Worm (Caenorhabditis elegans) whole organism, young adult: ENCODE results near the gene C06A1.3.

Experiments used
- B0035.1 ChIP-seq: sonication (generic microtip); optimal IDR thresholded peaks from 2 replicates; lab custom pipeline; 2016; ENCODE audit warnings: missing genetic modification characterization, mild to moderate bottlenecking, missing compliant biosample characterization, missing genotype, missing genetic modification reagents
- C06A6.2 ChIP-seq: fragments of 200-800 bp; sonication (Bioruptor generic); conservative IDR thresholded peaks from 2 replicates; pipeline ENCODE4 v1.3.6; 2022; ENCODE audit warnings: missing genetic modification characterization, missing compliant biosample characterization
- F23B12.7 ChIP-seq: sonication (generic microtip); optimal IDR thresholded peaks from 2 replicates; lab custom pipeline; 2017; ENCODE audit warnings: missing genetic modification characterization, mild to moderate bottlenecking, missing compliant biosample characterization, antibody characterized with exemption, moderate library complexity; ENCODE audit not compliant: insufficient read depth
- Y53G8AR.9 ChIP-seq: fragments of 200-800 bp; sonication (Bioruptor generic); conservative IDR thresholded peaks from 2 replicates; pipeline ENCODE4 v1.3.6; 2022; ENCODE audit warnings: missing genetic modification reagents, missing genetic modification characterization, missing compliant biosample characterization
- Y56A3A.18 ChIP-seq: fragments of 200-800 bp; sonication (Bioruptor generic); IDR thresholded peaks from 2 replicates; pipeline ENCODE4 v1.3.6; 2022; ENCODE audit warnings: missing genetic modification reagents, missing genetic modification characterization, missing compliant biosample characterization
- Y79H2A.3 ChIP-seq: fragments of 200-800 bp; sonication (Bioruptor generic); conservative IDR thresholded peaks from 2 replicates; pipeline ENCODE4 v1.3.6; 2022; ENCODE audit warnings: missing genetic modification reagents, missing genetic modification characterization, missing compliant biosample characterization
- Y95B8A.8 ChIP-seq: fragments of 200-800 bp; sonication (Bioruptor generic); IDR thresholded peaks from 2 replicates; pipeline ENCODE4 v1.3.6; 2022; ENCODE audit warnings: missing genetic modification reagents, missing genetic modification characterization, missing compliant biosample characterization
- ama-1 ChIP-seq, 3 experiments: fragments of 150-350 bp in 1 of 3; sonication (generic microtip) in 2 of 3; optimal IDR thresholded peaks; 2 replicates each; lab custom pipeline; 2014 to 2018; ENCODE audit warnings: missing biosample characterization in 2 of 3, missing genetic modification characterization in 2 of 3, missing genetic modification reagents in 2 of 3
- aptf-3 ChIP-seq: fragments of 200-800 bp; sonication (Bioruptor generic); IDR thresholded peaks from 2 replicates; pipeline ENCODE4 v1.3.6; 2022; ENCODE audit warnings: missing genetic modification characterization, missing compliant biosample characterization
- atf-7 ChIP-seq: sonication (generic microtip); optimal IDR thresholded peaks from 2 replicates; lab custom pipeline; 2017; ENCODE audit warnings: mild to moderate bottlenecking, missing genetic modification characterization, missing compliant biosample characterization
- attf-3 ChIP-seq: fragments of 200-800 bp; sonication (Bioruptor generic); conservative IDR thresholded peaks from 2 replicates; pipeline ENCODE4 v1.3.6; 2022; ENCODE audit warnings: missing genetic modification reagents, missing genetic modification characterization, missing compliant biosample characterization
- attf-5 ChIP-seq: fragments of 200-800 bp; sonication (Bioruptor generic); optimal IDR thresholded peaks from 2 replicates; lab custom pipeline; 2018; ENCODE audit warnings: mild to moderate bottlenecking, missing genetic modification characterization, missing compliant biosample characterization
- attf-6 ChIP-seq: fragments of 200-800 bp; sonication (Bioruptor generic); IDR thresholded peaks from 2 replicates; pipeline ENCODE4 v1.3.6; 2022; ENCODE audit warnings: missing genetic modification reagents, missing genetic modification characterization, missing compliant biosample characterization
- die-1 ChIP-seq: sonication (generic microtip); optimal IDR thresholded peaks from 2 replicates; lab custom pipeline; 2016; ENCODE audit warnings: missing genotype, mild to moderate bottlenecking, missing genetic modification characterization, missing compliant biosample characterization
- egl-44 ChIP-seq: fragments of 200-800 bp; sonication (Bioruptor generic); IDR thresholded peaks from 2 replicates; pipeline ENCODE4 v1.3.6; 2022; ENCODE audit warnings: missing genetic modification reagents, missing genetic modification characterization, missing compliant biosample characterization
- egrh-3 ChIP-seq: fragments of 200-800 bp; sonication (Bioruptor generic); IDR thresholded peaks from 2 replicates; pipeline ENCODE4 v1.3.6; 2022; ENCODE audit warnings: missing genetic modification reagents, missing genetic modification characterization, missing compliant biosample characterization
- ekl-4 ChIP-seq: fragments of 200-800 bp; sonication (Bioruptor generic); IDR thresholded peaks from 2 replicates; pipeline ENCODE4 v1.3.6; 2022; ENCODE audit warnings: missing genetic modification reagents, missing genetic modification characterization, missing compliant biosample characterization
- fkh-3 ChIP-seq: sonication (generic microtip); optimal IDR thresholded peaks from 2 replicates; lab custom pipeline; 2016; ENCODE audit warnings: mild to moderate bottlenecking, missing genetic modification characterization, missing compliant biosample characterization
- hmg-1.2 ChIP-seq: fragments of 200-800 bp; sonication (Bioruptor generic); IDR thresholded peaks from 2 replicates; pipeline ENCODE4 v1.3.6; 2022; ENCODE audit warnings: missing genetic modification reagents, missing genetic modification characterization, missing compliant biosample characterization
- hmg-20 ChIP-seq: fragments of 200-800 bp; sonication (Bioruptor generic); IDR thresholded peaks from 2 replicates; pipeline ENCODE4 v1.3.6; 2022; ENCODE audit warnings: missing genetic modification reagents, missing genetic modification characterization, missing compliant biosample characterization
- hrde-1 ChIP-seq: sonication (generic microtip); optimal IDR thresholded peaks from 2 replicates; lab custom pipeline; 2016; ENCODE audit warnings: missing genetic modification characterization, mild to moderate bottlenecking, missing compliant biosample characterization, moderate library complexity, missing genotype, missing genetic modification reagents, borderline replicate concordance
- let-526 ChIP-seq: fragments of 200-800 bp; sonication (Bioruptor generic); IDR thresholded peaks from 2 replicates; pipeline ENCODE4 v1.3.6; 2022; ENCODE audit warnings: missing genetic modification reagents, missing genetic modification characterization, missing compliant biosample characterization
- let-607 ChIP-seq, 2 experiments: fragments of 200-800 bp in 1 of 2; sonication (Bioruptor generic) in 1 of 2; sonication (generic microtip) in 1 of 2; optimal IDR thresholded peaks; 2 replicates each; lab custom pipeline; 2016 to 2018; ENCODE audit warnings: mild to moderate bottlenecking in 2 of 2, missing compliant biosample characterization in 2 of 2, missing genetic modification characterization in 2 of 2, moderate library complexity in 2 of 2, missing genotype in 1 of 2
- lin-26 ChIP-seq: fragments of 200-800 bp; sonication (Bioruptor generic); IDR thresholded peaks from 2 replicates; pipeline ENCODE4 v1.3.6; 2022; ENCODE audit warnings: missing genetic modification reagents, missing genetic modification characterization, missing compliant biosample characterization
- lin-35 ChIP-seq, 3 experiments: fragments of 150-350 bp in 2 of 3; sonication (generic microtip) in 1 of 3; optimal IDR thresholded peaks; 2 replicates each; lab custom pipeline; 2014 to 2018; ENCODE audit warnings: missing biosample characterization in 3 of 3, missing genetic modification characterization in 3 of 3, missing genetic modification reagents in 3 of 3
- lin-54 ChIP-seq: fragments of 200-800 bp; sonication (Bioruptor generic); optimal IDR thresholded peaks from 2 replicates; lab custom pipeline; 2018; ENCODE audit warnings: mild to moderate bottlenecking, missing genetic modification characterization, missing compliant biosample characterization
- lir-1 ChIP-seq: fragments of 200-800 bp; sonication (Bioruptor generic); conservative IDR thresholded peaks from 2 replicates; pipeline ENCODE4 v1.3.6; 2022; ENCODE audit warnings: missing genetic modification reagents, missing genetic modification characterization, missing compliant biosample characterization
- lsl-1 ChIP-seq: fragments of 200-800 bp; sonication (Bioruptor generic); optimal IDR thresholded peaks from 2 replicates; lab custom pipeline; 2018; ENCODE audit warnings: mild to moderate bottlenecking, missing genetic modification characterization, moderate library complexity, missing compliant biosample characterization
- madf-3 ChIP-seq: fragments of 200-800 bp; sonication (Bioruptor generic); IDR thresholded peaks from 2 replicates; pipeline ENCODE4 v1.3.6; 2022; ENCODE audit warnings: missing genetic modification reagents, missing genetic modification characterization, missing compliant biosample characterization
- madf-8 ChIP-seq: fragments of 200-800 bp; sonication (Bioruptor generic); conservative IDR thresholded peaks from 2 replicates; pipeline ENCODE4 v1.3.6; 2022; ENCODE audit warnings: missing genetic modification reagents, missing genetic modification characterization, missing compliant biosample characterization
- mel-28 ChIP-seq: sonication (generic microtip); optimal IDR thresholded peaks from 2 replicates; lab custom pipeline; 2016; ENCODE audit warnings: borderline replicate concordance, mild to moderate bottlenecking, missing genetic modification characterization, missing compliant biosample characterization
- nfya-2 ChIP-seq: fragments of 200-800 bp; sonication (Bioruptor generic); IDR thresholded peaks from 2 replicates; pipeline ENCODE4 v1.3.6; 2022; ENCODE audit warnings: missing genetic modification reagents, missing genetic modification characterization, missing compliant biosample characterization
- nhr-27 ChIP-seq: fragments of 200-800 bp; sonication (Bioruptor generic); optimal IDR thresholded peaks from 2 replicates; lab custom pipeline; 2018; ENCODE audit warnings: mild to moderate bottlenecking, missing genetic modification characterization, moderate library complexity, missing compliant biosample characterization
- rpc-1 ChIP-seq, 2 experiments: fragments of 150-350 bp in 1 of 2; sonication (generic microtip) in 1 of 2; optimal IDR thresholded peaks; 2 replicates each; lab custom pipeline; 2014 to 2018; ENCODE audit warnings: missing biosample characterization in 1 of 2, missing genetic modification characterization in 1 of 2, missing genetic modification reagents in 1 of 2, missing genotype in 1 of 2
- snpc-1.3 ChIP-seq: sonication (generic microtip); optimal IDR thresholded peaks from 2 replicates; lab custom pipeline; 2017; ENCODE audit warnings: missing genetic modification characterization, mild to moderate bottlenecking, missing compliant biosample characterization, antibody characterized with exemption, moderate library complexity, missing genotype, missing genetic modification reagents; ENCODE audit not compliant: insufficient read depth
- snpc-4 ChIP-seq, 5 experiments: fragments of 150-350 bp in 1 of 5; sonication (generic microtip) in 4 of 5; optimal IDR thresholded peaks; 2 replicates each; lab custom pipeline; 2014 to 2018; ENCODE audit warnings: missing genetic modification characterization in 5 of 5, missing biosample characterization in 3 of 5, antibody characterized with exemption in 2 of 5, mild to moderate bottlenecking in 2 of 5, missing compliant biosample characterization in 2 of 5, missing genotype in 2 of 5, moderate library complexity in 2 of 5, missing genetic modification reagents in 1 of 5
- sptf-2 ChIP-seq: fragments of 200-800 bp; sonication (Bioruptor generic); optimal IDR thresholded peaks from 2 replicates; lab custom pipeline; 2018; ENCODE audit warnings: mild to moderate bottlenecking, missing genetic modification characterization, missing compliant biosample characterization
- tbp1 ChIP-seq: fragments of 200-800 bp; sonication (Bioruptor generic); optimal IDR thresholded peaks from 2 replicates; lab custom pipeline; 2018; ENCODE audit warnings: mild to moderate bottlenecking, missing genetic modification characterization, missing compliant biosample characterization
- unc-130 ChIP-seq: sonication (generic microtip); optimal IDR thresholded peaks from 2 replicates; lab custom pipeline; 2016; ENCODE audit warnings: missing genetic modification reagents, missing genetic modification characterization, missing compliant biosample characterization

C06A1.3 gene

DNA sequence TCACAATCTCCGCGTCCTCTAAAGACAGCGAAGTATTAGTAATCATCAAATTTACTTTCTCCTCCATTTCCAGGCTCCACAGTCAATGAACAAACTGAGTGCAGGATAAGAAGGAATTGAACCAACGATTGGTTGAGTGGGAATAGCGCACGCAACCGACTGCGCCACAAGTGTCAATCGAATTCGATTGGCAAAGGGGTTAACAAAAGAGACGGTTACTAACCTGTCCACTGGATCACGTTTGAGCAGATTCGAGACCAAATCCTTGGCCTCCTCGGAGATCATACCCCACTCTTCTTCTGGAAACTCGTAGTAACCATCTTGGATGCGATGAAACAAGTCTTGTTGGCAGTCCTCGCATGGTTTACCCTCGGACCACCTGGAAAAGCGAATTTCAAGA, 26.9 kb upstream of the C06A1.3 start (continued):
- TF ChIP-seq attf-3 (GFP tag; lab: Robert Waterston, UW) (no peak), let-607 (tag; optimal IDR thresholded peaks at IDR 0.05; lab: Kevin White, UChicago) (peak in 1 of 2 experiments; percentile 2), Y95B8A.8 (GFP tag; lab: Robert Waterston, UW) (no peak), die-1 (tag; lab: Kevin White, UChicago) (peak; percentile 1), let-526 (GFP tag; lab: Robert Waterston, UW) (no peak), mel-28 (tag; lab: Kevin White, UChicago) (no peak), Y56A3A.18 (peak; percentile 10; the same call in 1 of the 2 replicates), rpc-1 (optimal IDR thresholded peaks at IDR 0.05; lab: Kevin White, UChicago) (peak; percentile 50), rpc-1 (tag; optimal IDR thresholded peaks at IDR 0.05; lab: Kevin White, UChicago) (peak; percentile 78), hrde-1 (tag; lab: Kevin White, UChicago) (peak; percentile 10), attf-5 (no peak), Y79H2A.3 (GFP tag; lab: Robert Waterston, UW) (peak; percentile 61; the same call in 1 of the 2 replicates), lin-26 (GFP tag; lab: Robert Waterston, UW) (0 out of 2 replicates have a peak, but pooled peaks have one; percentile 52), atf-7 (tag; lab: Kevin White, UChicago) (no peak), snpc-4 (GFP tag; optimal IDR thresholded peaks at IDR 0.05; lab: Kevin White, UChicago) (peak; percentile 42), snpc-4 (tag; optimal IDR thresholded peaks at IDR 0.05; lab: Kevin White, UChicago) (peak in 1 of 4 experiments; percentile 37), sptf-2 (GFP tag; lab: Kevin White, UChicago) (peak; percentile 48), Y53G8AR.9 (GFP tag; lab: Robert Waterston, UW) (peak; percentile 30; the same call in 1 of the 2 replicates), nhr-27 (tag; lab: Kevin White, UChicago) (no peak), lsl-1 (GFP tag; lab: Kevin White, UChicago) (peak; percentile 6), hmg-20 (GFP tag; lab: Robert Waterston, UW) (no peak), lin-54 (GFP tag; lab: Kevin White, UChicago) (peak; percentile 34), F23B12.7 (tag; lab: Kevin White, UChicago) (no peak), tbp1 (GFP tag; lab: Kevin White, UChicago) (peak; percentile 87), ama-1 (optimal IDR thresholded peaks at IDR 0.05; lab: Kevin White, UChicago) (peak; percentile 93), ama-1 (GFP tag; optimal IDR thresholded peaks at IDR 0.05; lab: Kevin White, UChicago) (no peak), hmg-1.2 (GFP tag; lab: Robert Waterston, UW) (0 out of 2 replicates have a peak, but pooled peaks have one; percentile 20), lin-35 (GFP tag; optimal IDR thresholded peaks at IDR 0.05; lab: Kevin White, UChicago) (peak in 1 of 3 experiments; percentile 43), unc-130 (GFP tag; lab: Kevin White, UChicago) (no peak), B0035.1 (tag; lab: Kevin White, UChicago) (peak; percentile 13)

DNA sequence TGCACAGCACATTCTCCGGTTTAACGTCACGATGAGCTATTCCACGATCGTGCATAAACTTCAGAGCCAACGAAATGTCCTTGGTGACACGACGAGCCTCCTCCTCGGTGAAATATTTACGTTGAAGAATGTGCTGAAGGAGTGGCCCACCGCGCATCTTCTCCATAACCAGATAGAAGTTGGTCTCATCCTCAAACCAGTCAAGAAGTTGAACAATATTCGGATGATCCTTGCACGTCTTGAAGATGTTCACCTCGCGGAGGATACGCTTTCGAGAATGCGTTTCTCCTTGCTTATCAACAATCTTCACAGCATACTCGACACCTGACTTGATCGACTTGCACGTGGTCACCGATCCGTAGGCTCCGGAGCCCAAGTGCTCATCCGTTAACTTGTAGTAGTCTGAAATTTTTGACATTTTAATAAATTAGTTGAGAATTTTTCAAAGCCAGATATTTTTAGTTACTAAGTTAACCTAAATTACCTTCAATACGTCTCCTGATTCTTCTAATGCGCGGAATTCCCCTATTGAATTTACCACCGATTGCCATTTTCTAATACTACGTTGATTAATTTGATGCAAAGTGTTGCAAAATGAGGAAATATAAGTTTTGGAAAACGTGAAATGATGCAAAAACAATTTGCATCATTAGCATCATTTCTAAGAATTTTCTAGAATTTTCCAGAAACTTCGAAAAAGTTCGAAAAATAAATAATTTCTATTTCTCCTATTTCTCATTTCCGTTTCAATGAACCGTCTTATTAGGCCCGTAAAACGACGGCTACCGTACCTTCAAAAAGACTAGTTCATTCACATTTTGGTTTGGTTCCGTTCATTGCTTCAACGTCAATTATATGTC, 25.9 kb upstream of the C06A1.3 start:
- TF ChIP-seq egl-44 (GFP tag; lab: Robert Waterston, UW) (peak; percentile 66; the same call in 1 of the 2 replicates), egrh-3 (GFP tag; lab: Robert Waterston, UW) (no peak), lin-26 (GFP tag; lab: Robert Waterston, UW) (peak; percentile 82), tbp1 (GFP tag; lab: Kevin White, UChicago) (no peak), atf-7 (tag; lab: Kevin White, UChicago) (peak; percentile 42), nfya-2 (GFP tag; lab: Robert Waterston, UW) (no peak), lir-1 (no peak), attf-6 (0 out of 2 replicates have a peak, but pooled peaks have one; percentile 26), fkh-3 (tag; lab: Kevin White, UChicago) (peak; percentile 55), aptf-3 (GFP tag; lab: Robert Waterston, UW) (peak; percentile 6; the same call in 1 of the 2 replicates), Y79H2A.3 (GFP tag; lab: Robert Waterston, UW) (0 out of 2 replicates have a peak, but pooled peaks have one; percentile 8), attf-3 (GFP tag; lab: Robert Waterston, UW) (0 out of 2 replicates have a peak, but pooled peaks have one; percentile 20), lin-35 (GFP tag; optimal IDR thresholded peaks at IDR 0.05; lab: Kevin White, UChicago) (peak in 1 of 3 experiments; percentile 20), rpc-1 (optimal IDR thresholded peaks at IDR 0.05; lab: Kevin White, UChicago) (peak; percentile 12), rpc-1 (tag; optimal IDR thresholded peaks at IDR 0.05; lab: Kevin White, UChicago) (no peak), ekl-4 (GFP tag; lab: Robert Waterston, UW) (peak; percentile 27; the same call in 1 of the 2 replicates), snpc-1.3 (tag; lab: Kevin White, UChicago) (no peak), madf-8 (GFP tag; lab: Robert Waterston, UW) (no peak), madf-3 (GFP tag; lab: Robert Waterston, UW) (peak; percentile 70), ama-1 (optimal IDR thresholded peaks at IDR 0.05; lab: Kevin White, UChicago) (peak; percentile 74), ama-1 (GFP tag; optimal IDR thresholded peaks at IDR 0.05; lab: Kevin White, UChicago) (no peak), C06A6.2 (GFP tag; lab: Robert Waterston, UW) (no peak; the same call in 1 of the 2 replicates)
